Worm (Caenorhabditis elegans) whole organism, L1 larva: ENCODE results near the gene F20D6.12.

ENCODE experiments used
- C16A3.4 ChIP-seq: fragments of 150-350 bp; optimal IDR thresholded peaks from 2 replicates; lab custom pipeline; 2014; ENCODE audit warnings: missing biosample characterization, missing genetic modification characterization
- C34B4.2 ChIP-seq: sonication (generic microtip); optimal IDR thresholded peaks from 2 replicates; lab custom pipeline; 2017; ENCODE audit warnings: mild to moderate bottlenecking, missing genetic modification characterization, missing compliant biosample characterization
- F16B12.6 ChIP-seq: fragments of 150-350 bp; optimal IDR thresholded peaks from 2 replicates; lab custom pipeline; 2014; ENCODE audit warnings: missing biosample characterization, missing genetic modification characterization
- aly-2 ChIP-seq: fragments of 150-350 bp; optimal IDR thresholded peaks from 2 replicates; lab custom pipeline; 2014; ENCODE audit warnings: missing biosample characterization, missing genetic modification characterization
- ama-1 ChIP-seq: fragments of 150-350 bp; optimal IDR thresholded peaks from 2 replicates; lab custom pipeline; 2014
- blmp-1 ChIP-seq: fragments of 150-350 bp; optimal IDR thresholded peaks from 2 replicates; lab custom pipeline; 2014; ENCODE audit warnings: missing biosample characterization, missing genetic modification characterization
- ceh-8 ChIP-seq: fragments of 200-800 bp; sonication (Bioruptor generic); optimal IDR thresholded peaks from 2 replicates; lab custom pipeline; 2018; ENCODE audit warnings: mild to moderate bottlenecking, missing genetic modification characterization, moderate library complexity, missing compliant biosample characterization
- ceh-82 ChIP-seq, 3 experiments: fragments of 150-350 bp in 1 of 3; sonication (generic microtip) in 2 of 3; optimal IDR thresholded peaks; 2 replicates each; lab custom pipeline; 2014 to 2017; ENCODE audit warnings: missing biosample characterization in 3 of 3, missing genetic modification characterization in 3 of 3
- ces-1 ChIP-seq: fragments of 150-350 bp; optimal IDR thresholded peaks from 2 replicates; lab custom pipeline; 2014; ENCODE audit warnings: missing biosample characterization, missing genetic modification reagents, missing genetic modification characterization
- dpl-1 ChIP-seq, 3 experiments: fragments of 150-350 bp in 2 of 3; sonication (generic microtip) in 1 of 3; optimal IDR thresholded peaks; 2 replicates each; lab custom pipeline; 2014 to 2017; ENCODE audit warnings: missing biosample characterization in 3 of 3, missing genetic modification characterization in 3 of 3, missing genetic modification reagents in 3 of 3
- dsc-1 ChIP-seq: sonication (generic microtip); optimal IDR thresholded peaks from 2 replicates; lab custom pipeline; 2016; ENCODE audit warnings: mild to moderate bottlenecking, missing genetic modification characterization, missing compliant biosample characterization
- efl-1 ChIP-seq, 4 experiments: fragments of 150-350 bp; optimal IDR thresholded peaks in 3 of 4; peaks in 1 of 4; 1 replicate in 1 of 4; 2 replicates in 3 of 4; lab custom pipeline; 2014; ENCODE audit warnings: missing biosample characterization in 2 of 4, missing genetic modification characterization in 2 of 4, missing genetic modification reagents in 2 of 4
- efl-3 ChIP-seq: fragments of 200-800 bp; sonication (Bioruptor generic); optimal IDR thresholded peaks from 2 replicates; lab custom pipeline; 2018; ENCODE audit warnings: mild to moderate bottlenecking, missing genetic modification characterization, missing compliant biosample characterization
- elt-2 ChIP-seq: sonication (generic microtip); optimal IDR thresholded peaks from 2 replicates; lab custom pipeline; 2016; ENCODE audit warnings: missing genetic modification characterization, mild to moderate bottlenecking, inconsistent platforms, missing compliant biosample characterization, missing genetic modification reagents
- elt-3 ChIP-seq, 6 experiments: fragments of 150-350 bp in 1 of 6; sonication (generic microtip); optimal IDR thresholded peaks; 2 replicates each; lab custom pipeline; 2017 to 2018; ENCODE audit warnings: missing biosample characterization in 6 of 6, missing genetic modification characterization in 6 of 6, inconsistent platforms in 1 of 6
- ets-5 ChIP-seq: fragments of 200-800 bp; sonication (Bioruptor generic); IDR thresholded peaks from 2 replicates; pipeline ENCODE4 v1.3.6; 2022; ENCODE audit warnings: missing genetic modification characterization, missing compliant biosample characterization
- fkh-10 ChIP-seq: sonication (generic microtip); optimal IDR thresholded peaks from 2 replicates; lab custom pipeline; 2017; ENCODE audit warnings: missing biosample characterization, missing genetic modification reagents, missing genetic modification characterization
- fkh-4 ChIP-seq: sonication (generic microtip); optimal IDR thresholded peaks from 2 replicates; lab custom pipeline; 2016; ENCODE audit warnings: missing compliant biosample characterization, missing genetic modification characterization, borderline replicate concordance
- fkh-8 ChIP-seq: sonication (generic microtip); optimal IDR thresholded peaks from 2 replicates; lab custom pipeline; 2016; ENCODE audit warnings: mild to moderate bottlenecking, missing genetic modification characterization, missing compliant biosample characterization
- hlh-17 ChIP-seq: fragments of 200-800 bp; sonication (Bioruptor generic); optimal IDR thresholded peaks from 2 replicates; lab custom pipeline; 2018; ENCODE audit warnings: missing genetic modification characterization, mild to moderate bottlenecking, missing compliant biosample characterization, moderate library complexity, borderline replicate concordance
- hlh-4 ChIP-seq: sonication (generic microtip); optimal IDR thresholded peaks from 2 replicates; lab custom pipeline; 2016; ENCODE audit warnings: mild to moderate bottlenecking, missing genetic modification characterization, missing compliant biosample characterization
- hpl-2 ChIP-seq: fragments of 150-350 bp; optimal IDR thresholded peaks from 2 replicates; lab custom pipeline; 2014; ENCODE audit warnings: missing biosample characterization, missing genetic modification reagents, missing genetic modification characterization
- isw-1 ChIP-seq: fragments of 200-800 bp; sonication (Bioruptor generic); IDR thresholded peaks from 2 replicates; pipeline ENCODE4 v1.3.6; 2022; ENCODE audit warnings: missing genetic modification characterization, missing compliant biosample characterization
- jun-1 ChIP-seq: fragments of 150-350 bp; optimal IDR thresholded peaks from 2 replicates; lab custom pipeline; 2014; ENCODE audit warnings: missing biosample characterization, missing genetic modification reagents, missing genetic modification characterization
- lin-13 ChIP-seq: fragments of 150-350 bp; optimal IDR thresholded peaks from 2 replicates; lab custom pipeline; 2014; ENCODE audit warnings: missing biosample characterization, missing genetic modification reagents, missing genetic modification characterization
- lin-15B ChIP-seq: fragments of 150-350 bp; sonication (generic microtip); optimal IDR thresholded peaks from 3 replicates; lab custom pipeline; 2014; ENCODE audit warnings: missing biosample characterization, missing genetic modification characterization
- lin-35 ChIP-seq, 2 experiments: fragments of 150-350 bp; optimal IDR thresholded peaks; 2 replicates each; lab custom pipeline; 2014; ENCODE audit warnings: missing biosample characterization in 2 of 2, missing genetic modification characterization in 2 of 2, missing genetic modification reagents in 2 of 2
- lir-3 ChIP-seq: sonication (generic microtip); optimal IDR thresholded peaks from 2 replicates; lab custom pipeline; 2016; ENCODE audit warnings: mild to moderate bottlenecking, missing genetic modification characterization, moderate library complexity, missing compliant biosample characterization; ENCODE audit not compliant: poor library complexity
- lsy-2 ChIP-seq, 2 experiments: fragments of 150-350 bp; optimal IDR thresholded peaks; 2 replicates each; lab custom pipeline; 2014; ENCODE audit warnings: missing biosample characterization in 2 of 2, missing genetic modification characterization in 2 of 2
- mab-9 ChIP-seq: fragments of 200-800 bp; sonication (Bioruptor generic); IDR thresholded peaks from 2 replicates; pipeline ENCODE4 v1.3.6; 2022; ENCODE audit warnings: missing genetic modification reagents, missing genetic modification characterization, missing compliant biosample characterization
- mef-2 ChIP-seq: fragments of 150-350 bp; optimal IDR thresholded peaks from 2 replicates; lab custom pipeline; 2014; ENCODE audit warnings: missing biosample characterization, missing genetic modification characterization
- mep-1 ChIP-seq: fragments of 150-350 bp; optimal IDR thresholded peaks from 2 replicates; lab custom pipeline; 2014; ENCODE audit warnings: missing biosample characterization, missing genetic modification characterization
- nhr-19 ChIP-seq: fragments of 200-800 bp; sonication (Bioruptor generic); conservative IDR thresholded peaks from 2 replicates; pipeline ENCODE4 v1.3.6; 2022; ENCODE audit warnings: missing genetic modification characterization, missing compliant biosample characterization
- nhr-20 ChIP-seq: sonication (generic microtip); optimal IDR thresholded peaks from 2 replicates; lab custom pipeline; 2016; ENCODE audit warnings: mild to moderate bottlenecking, missing genetic modification characterization, missing compliant biosample characterization
- nhr-47 ChIP-seq: sonication (generic microtip); optimal IDR thresholded peaks from 2 replicates; lab custom pipeline; 2016; ENCODE audit warnings: mild to moderate bottlenecking, missing genetic modification characterization, moderate library complexity, missing compliant biosample characterization
- nhr-76 ChIP-seq: sonication (generic microtip); optimal IDR thresholded peaks from 2 replicates; lab custom pipeline; 2017; ENCODE audit warnings: missing biosample characterization, missing genetic modification characterization
- nhr-85 ChIP-seq: sonication (generic microtip); peaks from one replicate; lab custom pipeline; 2016; ENCODE audit warnings: missing genetic modification characterization, inconsistent platforms, missing compliant biosample characterization
- nhr-90 ChIP-seq: sonication (generic microtip); optimal IDR thresholded peaks from 2 replicates; lab custom pipeline; 2016; ENCODE audit warnings: mild to moderate bottlenecking, missing genetic modification characterization, missing compliant biosample characterization; ENCODE audit not compliant: poor library complexity
- pag-3 ChIP-seq: sonication (generic microtip); optimal IDR thresholded peaks from 2 replicates; lab custom pipeline; 2017; ENCODE audit warnings: missing genetic modification characterization, mild to moderate bottlenecking, missing compliant biosample characterization, antibody characterized with exemption, borderline replicate concordance; ENCODE audit not compliant: insufficient read depth
- pax-3 ChIP-seq: fragments of 200-800 bp; sonication (Bioruptor generic); optimal IDR thresholded peaks from 2 replicates; lab custom pipeline; 2018; ENCODE audit warnings: mild to moderate bottlenecking, missing genetic modification characterization, moderate library complexity, missing compliant biosample characterization
- pqm-1 ChIP-seq: sonication (generic microtip); optimal IDR thresholded peaks from 3 replicates; lab custom pipeline; 2017; ENCODE audit warnings: missing biosample characterization, missing genetic modification characterization
- skn-1 ChIP-seq: fragments of 150-350 bp; optimal IDR thresholded peaks from 2 replicates; lab custom pipeline; 2014; ENCODE audit warnings: missing biosample characterization, missing genetic modification characterization
- snpc-4 ChIP-seq: fragments of 150-350 bp; optimal IDR thresholded peaks from 2 replicates; lab custom pipeline; 2014; ENCODE audit warnings: missing biosample characterization, missing genetic modification characterization
- snu-23 ChIP-seq: sonication (generic microtip); optimal IDR thresholded peaks from 2 replicates; lab custom pipeline; 2016; ENCODE audit warnings: missing genetic modification characterization, missing compliant biosample characterization
- tlp-1 ChIP-seq: fragments of 150-350 bp; optimal IDR thresholded peaks from 2 replicates; lab custom pipeline; 2014; ENCODE audit warnings: missing biosample characterization, missing genetic modification characterization
- unc-130 ChIP-seq: fragments of 150-350 bp; optimal IDR thresholded peaks from 2 replicates; lab custom pipeline; 2017; ENCODE audit warnings: missing biosample characterization, missing genetic modification characterization, inconsistent platforms
- unc-62 ChIP-seq: fragments of 150-350 bp; optimal IDR thresholded peaks from 2 replicates; lab custom pipeline; 2014; ENCODE audit warnings: missing biosample characterization, missing genetic modification reagents, missing genetic modification characterization
- zag-1 ChIP-seq: fragments of 150-350 bp; optimal IDR thresholded peaks from 2 replicates; lab custom pipeline; 2014; ENCODE audit warnings: missing biosample characterization, missing genetic modification characterization
- zip-4 ChIP-seq: fragments of 200-800 bp; sonication (Bioruptor generic); optimal IDR thresholded peaks from 2 replicates; lab custom pipeline; 2018; ENCODE audit warnings: mild to moderate bottlenecking, missing genetic modification characterization, moderate library complexity, missing compliant biosample characterization
- ztf-4 ChIP-seq: fragments of 150-350 bp; optimal IDR thresholded peaks from 2 replicates; lab custom pipeline; 2014; ENCODE audit warnings: missing biosample characterization, missing genetic modification characterization

The F20D6.12 gene

ce11 chrV:8223417-8223816 is 33.5 kb upstream of the F20D6.12 start:
- TF ChIP-seq fkh-8 (tag; lab: Kevin White, UChicago), result no peak

- TF ChIP-seq lin-13 (GFP tag; lab: Kevin White, UChicago) (no peak), ceh-8 (GFP tag; lab: Kevin White, UChicago) (no peak), nhr-76 (tag; lab: Kevin White, UChicago) (no peak), lir-3 (tag; lab: Kevin White, UChicago) (no peak), aly-2 (tag; lab: Kevin White, UChicago) (no peak), fkh-4 (tag; lab: Kevin White, UChicago) (no peak), elt-3 (tag; optimal IDR thresholded peaks at IDR 0.05; lab: Kevin White, UChicago) (no peak), skn-1 (tag; lab: Kevin White, UChicago) (no peak), dpl-1 (GFP tag; optimal IDR thresholded peaks at IDR 0.05; lab: Kevin White, UChicago) (peak; percentile 52 to 83 (median 77)), ceh-82 (tag; optimal IDR thresholded peaks at IDR 0.05; lab: Kevin White, UChicago) (no peak), nhr-19 (no peak), elt-2 (tag; lab: Kevin White, UChicago) (no peak), isw-1 (GFP tag; lab: Robert Waterston, UW) (no peak), pag-3 (tag; lab: Kevin White, UChicago) (no peak), mab-9 (GFP tag; lab: Robert Waterston, UW) (no peak), lsy-2 (tag; optimal IDR thresholded peaks at IDR 0.05; lab: Kevin White, UChicago) (peak in 1 of 2 experiments; percentile 52), zag-1 (tag; lab: Kevin White, UChicago) (no peak), fkh-10 (GFP tag; lab: Kevin White, UChicago) (no peak), ces-1 (GFP tag; lab: Kevin White, UChicago) (no peak), snu-23 (GFP tag; lab: Kevin White, UChicago) (peak; percentile 35), dsc-1 (tag; lab: Kevin White, UChicago) (no peak), C16A3.4 (peak; percentile 6), unc-62 (GFP tag; lab: Kevin White, UChicago) (no peak), efl-1 (optimal IDR thresholded peaks at IDR 0.05; lab: Kevin White, UChicago) (peak; percentile 37 to 71), efl-1 (GFP tag; optimal IDR thresholded peaks at IDR 0.05 in 1 of 2; lab: Kevin White, UChicago) (peak; percentile 83 to 97), fkh-8 (tag; lab: Kevin White, UChicago) (no peak), jun-1 (no peak), unc-130 (tag; lab: Kevin White, UChicago) (no peak), ama-1 (no peak), pax-3 (no peak), pqm-1 (tag; lab: Kevin White, UChicago) (no peak), nhr-85 (no peak), C34B4.2 (tag; lab: Kevin White, UChicago) (no peak), hpl-2 (GFP tag; lab: Kevin White, UChicago) (no peak), ztf-4 (no peak), lin-15B (tag; lab: Kevin White, UChicago) (no peak), mep-1 (tag; lab: Kevin White, UChicago) (no peak), tlp-1 (no peak), nhr-47 (tag; lab: Kevin White, UChicago) (peak; percentile 42), ets-5 (GFP tag; lab: Robert Waterston, UW) (no peak), hlh-4 (tag; lab: Kevin White, UChicago) (no peak), lin-35 (GFP tag; optimal IDR thresholded peaks at IDR 0.05; lab: Kevin White, UChicago) (peak; percentile 57 to 87), mef-2 (tag; lab: Kevin White, UChicago) (no peak), blmp-1 (peak; percentile 13), F16B12.6 (no peak), hlh-17 (GFP tag; lab: Kevin White, UChicago) (no peak), nhr-90 (tag; lab: Kevin White, UChicago) (no peak), snpc-4 (peak; percentile 41), zip-4 (GFP tag; lab: Kevin White, UChicago) (no peak), efl-3 (GFP tag; lab: Kevin White, UChicago) (no peak), nhr-20 (tag; lab: Kevin White, UChicago) (no peak)
These were observed 31.2 kb upstream of the F20D6.12 start, which contains the start of the genes cogc-6 and air-1 for ce11 chrV:8221083-8221538. Gene cogc-6 (minus strand): TSS chrV:8221316. Gene air-1 (plus strand): TSS chrV:8221488.
